Fruit fly (Drosophila melanogaster): Measurements from ENCODE around the gene CG9743.

The CG9743 gene

DNA sequence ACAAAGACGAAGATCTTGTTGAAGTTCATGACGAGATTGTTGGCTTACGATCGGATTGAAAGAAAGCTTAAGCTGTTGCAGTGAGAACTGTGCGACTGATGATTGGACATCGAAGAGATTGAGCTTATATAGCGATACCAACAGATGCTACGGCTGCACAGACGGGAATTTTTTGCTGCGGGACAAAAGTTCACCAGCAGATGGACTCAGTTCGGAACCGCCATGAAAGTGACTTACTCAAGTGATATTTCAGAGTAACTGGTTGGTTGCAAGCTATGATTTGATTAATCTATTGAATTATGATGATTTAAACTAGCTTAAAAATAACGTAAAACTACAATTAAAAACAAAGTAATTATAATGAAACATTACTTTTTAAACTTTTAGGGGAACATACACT is 10.9 kb upstream of the CG9743 start, which contains the start of gene CecB:
CecB (minus strand) TSS at position 101 of the 400 bp plus-strand sequence.
- TF ChIP-seq noc (tag; optimal IDR thresholded peaks at IDR 0.05): no peak

DNA sequence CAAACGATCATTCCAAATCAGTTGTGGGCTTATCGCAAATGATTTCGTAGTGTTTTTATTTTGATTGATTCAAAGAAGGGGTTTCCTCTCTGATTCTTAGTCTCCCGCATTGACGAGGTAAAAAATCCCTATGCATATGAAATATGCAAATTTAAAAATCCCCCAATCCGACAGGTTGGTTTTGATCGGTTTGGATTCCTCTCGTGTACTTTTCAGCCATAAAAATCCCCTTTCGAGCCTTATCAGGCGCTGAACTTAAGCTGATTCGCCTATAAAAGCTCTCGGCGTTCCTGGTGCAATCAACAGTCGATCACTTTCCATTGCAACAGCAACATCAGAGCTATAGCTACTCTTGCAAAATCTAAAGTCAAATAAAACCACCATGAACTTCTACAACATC is 9.1 kb upstream of the CG9743 start, which contains the start of gene CecA2:
CecA2 (plus strand) TSS at position 301 of the 400 bp plus-strand sequence.
- no peak for TF ChIP-seq noc (tag; optimal IDR thresholded peaks at IDR 0.05)

DNA sequence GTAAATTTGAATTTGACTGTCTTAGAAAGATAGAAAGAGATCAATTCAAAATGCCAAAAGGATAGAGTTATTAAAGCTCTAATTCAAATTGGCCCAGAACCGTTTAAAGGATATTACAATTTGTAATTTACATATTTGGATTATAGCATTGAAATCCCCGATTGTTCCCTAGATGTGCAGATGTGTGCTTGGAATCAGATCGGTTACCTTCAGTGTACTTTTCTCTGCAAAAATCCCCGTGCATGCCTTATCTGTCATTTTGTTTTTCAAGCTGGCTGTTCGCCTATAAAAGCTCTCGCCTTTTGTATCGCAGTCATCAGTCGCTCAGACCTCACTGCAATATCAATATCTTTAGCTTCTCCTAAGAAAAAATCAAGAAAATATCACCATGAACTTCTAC is 7.8 kb upstream of the CG9743 start, which contains the start of gene CecA1:
CecA1 (plus strand) TSS at position 315 of the 400 bp plus-strand sequence.
- no peak for TF ChIP-seq noc (tag; optimal IDR thresholded peaks at IDR 0.05)

DNA sequence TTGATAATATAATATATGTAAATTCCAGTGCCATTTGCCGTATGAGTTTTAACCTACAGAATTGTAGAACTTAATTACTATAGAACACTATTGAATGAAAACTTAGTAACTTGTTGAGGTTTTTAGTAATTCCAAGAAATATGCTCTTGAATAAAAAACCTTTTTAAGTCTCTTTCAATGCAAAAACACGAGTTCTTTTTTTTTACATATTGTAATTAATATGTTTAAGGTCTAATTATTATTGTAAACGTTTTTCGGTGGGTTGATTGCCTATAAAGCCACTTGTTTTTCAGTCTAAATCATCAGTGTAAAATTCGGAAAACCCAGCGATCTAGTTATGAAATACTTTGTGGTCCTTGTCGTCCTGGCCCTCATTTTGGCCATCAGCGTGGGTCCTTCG is 6.8 kb upstream of the CG9743 start, which contains the start of gene Anp:
Anp (plus strand) TSS at position 301 of the 400 bp plus-strand sequence.
- no peak for TF ChIP-seq noc (tag; optimal IDR thresholded peaks at IDR 0.05)

DNA sequence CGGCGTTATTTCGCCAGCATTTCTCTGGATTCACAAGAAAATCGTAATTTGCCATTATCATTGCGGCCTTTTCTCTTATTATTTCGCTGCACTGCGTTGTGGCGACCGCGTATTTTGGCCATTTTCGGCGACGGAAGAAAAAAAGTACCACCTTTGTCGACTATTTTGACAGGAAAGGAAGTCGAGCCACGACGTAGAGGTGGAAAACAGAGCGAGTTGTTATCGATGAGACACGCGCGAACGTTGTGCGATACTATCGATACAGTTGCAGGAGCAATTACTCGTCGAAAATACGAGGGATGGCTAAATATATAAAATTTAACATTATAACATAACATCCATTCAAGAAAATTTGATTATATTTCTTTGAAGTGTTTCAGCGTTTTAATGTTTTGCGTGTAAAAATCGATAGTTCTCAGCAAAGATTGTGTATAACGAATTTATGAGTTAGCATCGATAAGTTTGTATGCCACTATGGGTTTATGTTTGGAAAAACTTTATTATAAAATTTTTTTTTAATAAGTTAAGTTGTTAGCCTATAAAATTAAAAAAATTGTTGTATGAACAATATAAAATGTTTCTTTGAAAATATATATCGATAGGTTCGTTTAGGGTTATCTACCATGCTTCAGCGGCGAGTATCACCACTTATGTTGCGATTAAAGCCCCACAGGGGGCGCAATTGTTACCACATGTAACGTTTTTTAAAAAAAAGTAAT is 6.1 kb upstream of the CG9743 start, which contains the start of gene RpS7:
RpS7 (minus strand) TSS at position 255 of the 719 bp plus-strand sequence.
- TF ChIP-seq noc (tag; optimal IDR thresholded peaks at IDR 0.05): peak; percentile 64

DNA sequence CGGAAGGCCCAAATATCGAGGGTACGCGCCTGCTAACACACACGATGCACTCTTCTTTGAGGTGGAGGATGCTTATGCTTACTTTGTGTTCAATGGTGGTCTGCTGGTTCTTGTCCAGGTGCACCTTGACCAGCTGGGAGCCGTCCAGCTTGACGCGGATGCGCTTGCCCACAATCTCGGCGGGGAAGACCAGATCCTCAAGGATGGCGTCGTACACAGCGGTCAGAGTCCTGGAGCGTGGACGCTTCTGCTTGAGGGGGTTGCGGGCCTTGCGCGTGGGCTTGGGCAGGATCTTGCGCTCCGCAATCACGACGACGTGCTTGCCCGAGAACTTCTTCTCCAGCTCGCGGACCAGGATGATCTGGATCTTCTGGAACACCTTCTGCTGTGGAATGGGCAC is 5.2 kb upstream of the CG9743 start:
- TF ChIP-seq noc (tag; optimal IDR thresholded peaks at IDR 0.05): no peak

DNA sequence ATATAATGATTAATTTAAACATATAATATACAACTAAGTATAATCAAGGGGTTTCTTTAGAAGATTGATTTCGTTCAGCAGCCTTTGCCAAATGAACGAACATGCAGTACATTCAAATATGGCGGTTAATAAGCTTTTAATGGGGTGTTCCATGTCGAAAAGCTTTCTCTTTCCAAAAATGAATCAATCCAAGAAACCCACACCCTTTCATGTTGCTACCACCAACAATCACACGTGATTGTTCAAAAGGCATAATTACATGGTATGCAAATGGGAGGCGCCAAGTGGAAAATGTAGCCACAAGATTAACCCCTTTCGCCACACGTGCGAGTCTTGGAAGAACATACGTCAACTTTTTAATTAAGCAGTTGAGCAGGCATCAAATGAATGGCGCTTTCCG is 3.1 kb upstream of the CG9743 start:
- no peak for TF ChIP-seq noc (tag; optimal IDR thresholded peaks at IDR 0.05)

DNA sequence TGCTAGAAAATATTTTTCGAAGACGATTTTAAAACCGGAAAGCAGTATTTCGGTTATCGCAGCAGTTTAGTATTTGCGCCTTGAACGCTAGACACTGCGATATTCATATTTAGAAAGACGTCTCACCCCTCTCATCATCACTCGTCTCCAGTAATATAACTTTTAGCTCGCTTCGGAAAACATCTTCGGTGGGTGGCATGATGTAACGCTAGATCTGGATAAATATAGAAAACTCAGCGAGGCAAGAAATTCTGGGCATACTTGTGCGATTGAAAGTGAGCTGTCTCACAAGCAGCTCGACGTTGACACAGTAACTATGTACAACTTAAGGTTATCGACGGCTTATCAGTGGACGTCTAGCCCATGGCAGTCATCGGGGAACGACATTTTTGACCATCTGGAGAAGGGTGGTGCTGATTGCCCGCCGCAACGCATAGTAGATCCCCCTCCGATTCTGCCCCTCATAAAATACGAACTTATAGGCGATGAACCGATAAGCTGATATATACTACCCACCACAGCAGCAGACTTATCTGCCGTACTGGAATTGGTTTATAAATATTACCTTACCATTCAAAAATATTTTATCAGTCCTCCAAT is 1.3 kb upstream of the CG9743 start:
- no peak for TF ChIP-seq noc (tag; optimal IDR thresholded peaks at IDR 0.05)

DNA sequence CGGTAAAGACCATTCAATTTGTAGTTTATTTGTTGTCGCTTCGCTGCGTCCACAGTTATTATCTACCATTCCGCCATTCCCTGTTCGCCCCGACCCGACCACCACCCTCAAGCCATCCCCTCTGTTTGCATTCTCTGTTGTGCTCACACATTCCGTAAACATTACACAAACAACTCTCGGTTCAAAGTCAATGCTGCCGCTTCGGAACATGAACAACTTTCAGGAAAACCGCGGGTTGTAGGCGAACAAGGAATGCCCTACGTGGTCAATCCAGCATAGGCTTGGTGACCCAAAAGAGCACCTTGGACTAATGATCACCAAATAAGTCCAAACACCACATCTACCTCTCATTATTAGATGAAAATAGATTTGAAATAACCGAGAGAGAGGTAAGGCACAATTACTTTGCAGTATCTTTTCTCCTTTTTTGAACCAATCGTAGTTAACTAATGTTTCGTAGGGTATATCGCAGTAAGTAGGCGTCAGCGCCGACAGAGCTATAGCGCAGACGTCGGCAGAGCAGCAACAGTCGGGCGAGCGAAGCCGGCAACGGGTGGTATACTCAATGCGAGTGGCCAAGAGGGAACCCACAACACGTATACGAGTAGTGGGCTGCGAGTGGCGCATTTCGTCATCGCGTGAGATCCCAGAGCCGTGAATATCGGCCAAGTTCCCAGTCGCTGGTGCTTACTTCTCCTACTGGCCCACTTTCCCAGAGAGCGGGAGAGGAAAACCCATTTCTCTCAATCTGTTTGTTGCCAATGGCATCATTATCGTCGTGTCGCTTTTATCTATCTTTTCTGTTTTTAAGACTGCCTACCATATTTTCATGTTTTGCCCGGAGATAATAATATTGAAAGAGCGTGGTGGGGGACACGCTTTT is 547 bp upstream of the CG9743 start:
- peak; percentile 97 for TF ChIP-seq noc (tag; optimal IDR thresholded peaks at IDR 0.05)

DNA sequence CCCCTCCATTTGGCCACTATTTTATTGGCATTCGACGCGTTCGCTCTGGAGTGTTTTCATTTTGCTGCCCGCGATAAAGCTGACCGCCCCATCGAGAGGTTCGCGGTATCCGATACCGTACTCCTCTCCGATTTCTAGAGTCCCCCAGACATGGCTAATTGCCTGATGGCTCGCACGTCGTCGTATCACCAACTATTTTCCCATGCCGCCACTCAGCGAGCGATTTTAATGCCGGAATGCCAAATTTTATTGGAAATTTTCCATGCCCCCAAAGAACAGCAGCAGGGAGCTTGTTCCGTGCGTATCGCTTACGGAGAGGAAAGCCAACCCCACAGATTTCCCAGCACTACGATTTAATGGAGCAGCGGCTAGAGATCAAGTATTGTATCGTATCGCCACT is 1.7 kb downstream of the CG9743 start:
- no peak for TF ChIP-seq noc (tag; optimal IDR thresholded peaks at IDR 0.05)

DNA sequence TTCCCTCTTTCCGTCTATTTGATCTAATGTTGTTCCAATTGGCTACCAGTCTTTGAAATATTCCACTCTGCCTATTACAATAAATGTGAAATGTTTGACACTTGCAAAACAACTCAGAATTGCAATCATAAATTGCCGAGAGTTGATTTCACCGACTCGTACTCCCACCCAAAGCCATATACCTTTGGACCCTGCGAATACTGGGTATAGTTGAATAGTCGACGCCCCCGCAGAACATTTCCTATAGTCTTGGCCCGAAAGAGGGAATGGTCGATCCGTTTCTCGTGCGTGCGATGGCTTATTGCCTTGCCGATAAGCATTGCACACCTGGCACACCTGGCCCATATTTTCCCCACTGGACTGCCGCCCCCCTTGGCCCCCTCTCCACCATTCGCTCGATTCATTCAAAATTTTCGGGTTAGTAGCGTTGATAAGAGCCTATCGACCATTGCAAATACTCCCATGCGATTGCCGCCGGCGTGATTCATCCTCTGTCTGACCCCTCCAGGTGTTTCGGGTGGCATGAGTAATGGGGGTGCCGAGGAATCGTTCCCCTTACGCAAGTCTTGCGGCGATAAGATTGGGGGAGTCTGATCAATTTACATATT is 2.6 kb downstream of the CG9743 start:
- TF ChIP-seq noc (tag; optimal IDR thresholded peaks at IDR 0.05): no peak

DNA sequence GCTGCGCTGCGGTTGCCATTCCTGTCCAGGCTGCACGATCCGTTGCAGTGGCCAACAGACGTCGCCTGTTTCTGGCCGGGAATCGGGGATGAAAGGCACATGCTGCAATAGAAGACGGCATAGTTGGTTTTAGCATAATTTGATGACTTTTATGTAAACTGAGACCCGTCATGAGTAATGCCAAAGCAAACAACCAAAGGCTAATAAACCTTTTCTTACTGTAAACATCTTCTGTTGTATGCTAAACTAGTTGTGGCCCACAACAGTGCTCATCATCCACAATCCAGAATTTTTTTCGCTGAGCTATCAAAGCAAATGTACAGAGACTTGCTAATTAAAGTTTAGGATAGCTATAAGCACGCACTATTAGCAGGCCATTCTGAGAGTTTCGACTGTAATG is 4.0 kb downstream of the CG9743 start:
- peak; percentile 6 for TF ChIP-seq noc (tag; optimal IDR thresholded peaks at IDR 0.05)

DNA sequence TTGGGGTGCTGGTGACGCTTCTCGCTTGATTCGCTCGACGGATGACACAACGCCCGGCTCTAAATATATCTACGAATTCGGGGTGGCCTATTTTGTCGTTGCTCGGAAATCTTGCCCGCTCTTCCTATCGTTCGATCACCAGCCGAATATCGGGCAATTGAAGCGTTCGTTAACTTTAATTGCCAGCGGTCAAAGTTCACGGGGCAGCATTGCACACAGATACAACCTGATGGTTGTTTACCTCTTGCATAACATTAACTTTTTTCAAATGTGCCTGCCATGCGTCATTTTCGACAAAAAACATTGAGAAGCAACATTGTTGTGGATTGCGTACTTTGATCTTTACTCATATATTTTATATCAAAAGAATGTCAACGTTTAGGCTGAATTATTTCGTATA is 5.0 kb downstream of the CG9743 start:
- no peak for TF ChIP-seq noc (tag; optimal IDR thresholded peaks at IDR 0.05)

DNA sequence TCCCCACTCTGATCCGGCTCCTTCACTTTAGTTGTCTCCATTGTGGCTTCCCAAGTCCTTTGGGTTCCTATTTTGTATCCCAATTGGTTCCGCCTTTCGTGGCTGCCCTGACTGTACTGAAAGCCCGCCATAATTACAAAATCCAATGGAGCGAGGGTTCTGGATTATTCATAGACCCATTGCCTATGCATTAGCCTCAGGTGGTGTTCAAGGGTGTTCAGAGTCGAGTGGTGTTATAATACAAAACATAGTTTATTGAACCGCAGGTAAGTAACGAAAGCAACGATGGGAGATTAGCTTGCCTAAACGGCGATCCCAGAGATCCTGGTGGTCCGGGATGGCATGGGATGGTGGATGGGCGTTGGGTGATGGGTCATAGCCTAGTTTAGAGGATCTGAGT is 6.7 kb downstream of the CG9743 start, which contains the start of gene CG15531:
CG15531 (minus strand) TSS at position 101 of the 400 bp plus-strand sequence.
- no peak for TF ChIP-seq noc (tag; optimal IDR thresholded peaks at IDR 0.05)

DNA sequence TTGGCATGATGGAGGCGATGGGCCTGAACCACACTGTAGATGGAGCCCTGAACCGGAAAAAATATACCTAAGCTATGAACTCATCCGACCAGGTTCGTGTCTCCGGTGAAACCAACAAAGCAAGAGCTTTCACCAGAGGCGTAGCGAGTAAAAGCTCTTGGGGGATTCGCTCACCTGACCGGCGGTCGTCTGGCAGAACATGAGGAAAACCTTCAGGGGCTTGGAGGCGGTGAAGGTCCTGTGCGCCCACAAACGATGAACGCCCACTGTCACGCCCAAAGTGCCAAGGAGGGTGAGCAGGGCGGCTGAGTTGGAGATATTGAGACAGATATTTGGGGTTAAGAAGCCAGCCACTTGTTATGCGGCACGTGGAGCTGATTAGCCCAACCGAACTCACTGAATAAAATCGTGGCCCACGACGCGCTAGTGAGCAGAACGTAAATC is 7.2 kb downstream of the CG9743 start:
- peak; percentile 72 for TF ChIP-seq noc (tag; optimal IDR thresholded peaks at IDR 0.05)

DNA sequence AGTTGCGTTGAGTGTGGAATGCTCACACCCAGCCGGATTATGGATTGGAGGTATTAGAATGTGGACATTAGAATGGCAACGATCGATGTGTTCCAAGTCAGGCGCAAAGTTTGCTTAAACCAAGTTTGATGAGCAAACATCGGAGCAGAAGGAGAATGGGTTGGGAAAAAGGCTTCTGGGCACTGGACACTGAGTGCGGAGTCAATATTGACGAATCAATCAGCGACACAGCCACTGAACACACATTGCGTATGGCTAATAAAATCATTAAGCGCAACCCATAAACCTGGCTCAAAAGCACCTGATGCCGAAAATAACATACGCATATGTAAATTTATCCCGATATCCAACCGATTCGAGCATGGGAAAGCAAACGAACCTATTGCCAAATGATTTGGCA is 9.0 kb downstream of the CG9743 start:
- TF ChIP-seq noc (tag; optimal IDR thresholded peaks at IDR 0.05): no peak
